Fruit fly (Drosophila melanogaster) whole organism, embryonic: ENCODE data around the gene ovm.

ENCODE experiments used
- Asciz ChIP-seq: fragments of 200-800 bp; sonication (Bioruptor generic); optimal IDR thresholded peaks from 2 replicates; lab custom pipeline; 2017; ENCODE audit warnings: missing biosample characterization, mild to moderate bottlenecking, missing genetic modification characterization, missing genetic modification reagents
- BtbVII ChIP-seq: fragments of 200-800 bp; sonication (Bioruptor generic); optimal IDR thresholded peaks from 3 replicates; lab custom pipeline; 2017; ENCODE audit warnings: missing biosample characterization, mild to moderate bottlenecking, missing genetic modification characterization
- C15 ChIP-seq: fragments of 200-800 bp; sonication (Bioruptor generic); IDR thresholded peaks from 3 replicates; pipeline ENCODE4 v1.3.6; 2022; ENCODE audit warnings: missing biosample characterization, missing genetic modification characterization
- CG10431 ChIP-seq: fragments of 200-800 bp; sonication (Bioruptor generic); optimal IDR thresholded peaks from 3 replicates; lab custom pipeline; 2018; ENCODE audit warnings: missing biosample characterization, mild to moderate bottlenecking, missing genetic modification characterization
- CG10543 ChIP-seq: fragments of 200-800 bp; sonication (Bioruptor generic); optimal IDR thresholded peaks from 3 replicates; lab custom pipeline; 2017; ENCODE audit warnings: missing biosample characterization, mild to moderate bottlenecking, missing genetic modification characterization, moderate library complexity
- CG11456 ChIP-seq: fragments of 200-800 bp; sonication (Bioruptor generic); IDR thresholded peaks from 3 replicates; pipeline ENCODE4 v1.3.6; 2022; ENCODE audit warnings: missing biosample characterization, missing genetic modification characterization
- CG12104 ChIP-seq: fragments of 200-800 bp; sonication (Bioruptor generic); optimal IDR thresholded peaks from 3 replicates; lab custom pipeline; 2016; ENCODE audit warnings: missing biosample characterization, missing genetic modification characterization
- CG12391 ChIP-seq: fragments of 200-800 bp; sonication (Bioruptor generic); optimal IDR thresholded peaks from 3 replicates; lab custom pipeline; 2018; ENCODE audit warnings: missing biosample characterization, mild to moderate bottlenecking, missing genetic modification characterization, moderate library complexity
- CG16863 ChIP-seq: fragments of 200-800 bp; sonication (Bioruptor generic); optimal IDR thresholded peaks from 3 replicates; lab custom pipeline; 2016; ENCODE audit warnings: missing biosample characterization, missing genetic modification characterization
- CG1792 ChIP-seq: fragments of 200-800 bp; sonication (Bioruptor generic); optimal IDR thresholded peaks from 2 replicates; lab custom pipeline; 2016; ENCODE audit warnings: missing biosample characterization, missing genetic modification characterization
- CG2202 ChIP-seq: fragments of 200-800 bp; sonication (Bioruptor generic); optimal IDR thresholded peaks from 2 replicates; lab custom pipeline; 2018; ENCODE audit warnings: missing biosample characterization, mild to moderate bottlenecking, missing genetic modification characterization
- CG3281 ChIP-seq: fragments of 200-800 bp; sonication (Bioruptor generic); optimal IDR thresholded peaks from 3 replicates; lab custom pipeline; 2017; ENCODE audit warnings: missing biosample characterization, mild to moderate bottlenecking, missing genetic modification characterization
- CG33213 ChIP-seq: fragments of 200-800 bp; sonication (Bioruptor generic); optimal IDR thresholded peaks from 3 replicates; lab custom pipeline; 2016; ENCODE audit warnings: missing biosample characterization, missing genetic modification characterization
- CG34376 ChIP-seq: fragments of 200-800 bp; sonication (Bioruptor generic); optimal IDR thresholded peaks from 2 replicates; lab custom pipeline; 2018; ENCODE audit warnings: missing biosample characterization, mild to moderate bottlenecking, missing genetic modification characterization
- CG4404 ChIP-seq: fragments of 200-800 bp; sonication (Bioruptor generic); IDR thresholded peaks from 2 replicates; pipeline ENCODE4 v1.3.6; 2022; ENCODE audit warnings: missing biosample characterization, missing genetic modification characterization
- CG4617 ChIP-seq: fragments of 200-800 bp; sonication (Bioruptor generic); optimal IDR thresholded peaks from 3 replicates; lab custom pipeline; 2016; ENCODE audit warnings: missing biosample characterization, missing genetic modification characterization, borderline replicate concordance
- CG8944 ChIP-seq: fragments of 200-800 bp; sonication (Bioruptor generic); optimal IDR thresholded peaks from 3 replicates; lab custom pipeline; 2016; ENCODE audit warnings: missing biosample characterization, missing genetic modification characterization
- Hr39 ChIP-seq: fragments of >200 bp; optimal IDR thresholded peaks from 2 replicates; lab custom pipeline; 2017
- Lpt ChIP-seq: fragments of >200 bp; optimal IDR thresholded peaks from 2 replicates; lab custom pipeline; 2018; ENCODE audit warnings: missing biosample characterization, missing genetic modification characterization
- MTF-1 ChIP-seq: fragments of 200-800 bp; sonication (Bioruptor generic); optimal IDR thresholded peaks from 2 replicates; lab custom pipeline; 2018; ENCODE audit warnings: missing biosample characterization, mild to moderate bottlenecking, missing genetic modification characterization, borderline replicate concordance
- Myb ChIP-seq: fragments of 200-800 bp; sonication (Bioruptor generic); optimal IDR thresholded peaks from 2 replicates; lab custom pipeline; 2016; ENCODE audit warnings: missing biosample characterization, missing genetic modification characterization
- NFAT ChIP-seq: fragments of 200-800 bp; sonication (Bioruptor generic); IDR thresholded peaks from 2 replicates; pipeline ENCODE4 v1.3.6; 2022; ENCODE audit warnings: missing biosample characterization, missing genetic modification characterization
- Six4 ChIP-seq: fragments of 200-800 bp; sonication (Bioruptor generic); optimal IDR thresholded peaks from 2 replicates; lab custom pipeline; 2016; ENCODE audit warnings: missing biosample characterization, missing genetic modification characterization
- Xrp1 ChIP-seq: fragments of 200-800 bp; sonication (Bioruptor generic); IDR thresholded peaks from 2 replicates; pipeline ENCODE4 v1.3.6; 2022; ENCODE audit warnings: missing biosample characterization, missing genetic modification characterization
- ara ChIP-seq: fragments of 200-800 bp; sonication (Bioruptor generic); IDR thresholded peaks from 2 replicates; pipeline ENCODE4 v1.3.6; 2022; ENCODE audit warnings: missing biosample characterization, missing genetic modification characterization
- bcd ChIP-seq: fragments of 200-800 bp; sonication (Bioruptor generic); optimal IDR thresholded peaks from 2 replicates; lab custom pipeline; 2017; ENCODE audit warnings: missing biosample characterization, mild to moderate bottlenecking, missing genetic modification characterization
- bsh ChIP-seq, 2 experiments: fragments of 200-800 bp; sonication (Bioruptor generic); optimal IDR thresholded peaks; 2 replicates each; lab custom pipeline; 2017 to 2018; ENCODE audit warnings: mild to moderate bottlenecking in 2 of 2, missing biosample characterization in 2 of 2, missing genetic modification characterization in 2 of 2, moderate library complexity in 1 of 2
- dati ChIP-seq: fragments of 200-800 bp; sonication (Bioruptor generic); IDR thresholded peaks from 2 replicates; pipeline ENCODE4 v1.3.6; 2022; ENCODE audit warnings: missing biosample characterization, missing genetic modification characterization
- esg ChIP-seq: fragments of 200-800 bp; sonication (Bioruptor generic); conservative IDR thresholded peaks from 2 replicates; pipeline ENCODE4 v1.3.6; 2022; ENCODE audit warnings: missing biosample characterization, missing genetic modification characterization
- ewg ChIP-seq: fragments of 200-800 bp; sonication (Bioruptor generic); optimal IDR thresholded peaks from 3 replicates; lab custom pipeline; 2017; ENCODE audit warnings: mild to moderate bottlenecking, missing biosample characterization, missing genetic modification reagents, missing genetic modification characterization
- exex ChIP-seq: fragments of 200-800 bp; sonication (Bioruptor generic); optimal IDR thresholded peaks from 4 replicates; lab custom pipeline; 2018; ENCODE audit warnings: missing biosample characterization, mild to moderate bottlenecking, missing genetic modification characterization, moderate library complexity
- fd102C ChIP-seq: fragments of 200-800 bp; sonication (Bioruptor generic); optimal IDR thresholded peaks from 2 replicates; lab custom pipeline; 2018; ENCODE audit warnings: missing biosample characterization, mild to moderate bottlenecking, missing genetic modification characterization, moderate library complexity
- ham ChIP-seq: fragments of 200-800 bp; sonication (Bioruptor generic); IDR thresholded peaks from 2 replicates; pipeline ENCODE4 v1.3.6; 2022; ENCODE audit warnings: missing biosample characterization, missing genetic modification characterization
- hkb ChIP-seq, 2 experiments: fragments of 200-800 bp in 1 of 2; fragments of >200 bp in 1 of 2; sonication (Bioruptor generic) in 1 of 2; IDR thresholded peaks in 1 of 2; optimal IDR thresholded peaks in 1 of 2; 2 replicates each; pipeline versions ENCODE4 v1.3.6 to Lab custom; 2017 to 2022; ENCODE audit warnings: missing biosample characterization in 1 of 2, missing genetic modification characterization in 1 of 2
- jing ChIP-seq: fragments of 200-800 bp; sonication (Bioruptor generic); optimal IDR thresholded peaks from 2 replicates; lab custom pipeline; 2018; ENCODE audit warnings: missing biosample characterization, mild to moderate bottlenecking, missing genetic modification characterization
- klu ChIP-seq: fragments of 200-800 bp; sonication (Bioruptor generic); IDR thresholded peaks from 2 replicates; pipeline ENCODE4 v1.3.6; 2022; ENCODE audit warnings: missing biosample characterization, missing genetic modification characterization
- lmd ChIP-seq: fragments of 200-800 bp; sonication (Bioruptor generic); IDR thresholded peaks from 2 replicates; pipeline ENCODE4 v1.3.6; 2022; ENCODE audit warnings: missing biosample characterization, missing genetic modification characterization
- nom ChIP-seq: fragments of 200-800 bp; sonication (Bioruptor generic); optimal IDR thresholded peaks from 2 replicates; lab custom pipeline; 2017; ENCODE audit warnings: missing biosample characterization, missing genetic modification characterization, mild to moderate bottlenecking, moderate library complexity, missing genetic modification reagents
- pan ChIP-seq, 4 experiments: fragments of >200 bp in 3 of 4; fragments of 200-800 bp in 1 of 4; sonication (Bioruptor generic) in 1 of 4; optimal IDR thresholded peaks in 3 of 4; IDR thresholded peaks in 1 of 4; 2 replicates each; pipeline versions ENCODE4 v1.3.6 to Lab custom; 2017 to 2022; ENCODE audit warnings: missing biosample characterization in 2 of 4, missing genetic modification characterization in 2 of 4, mixed read lengths in 1 of 4
- phol ChIP-seq: fragments of 200-800 bp; sonication (Bioruptor generic); optimal IDR thresholded peaks from 3 replicates; lab custom pipeline; 2018; ENCODE audit warnings: missing biosample characterization, mild to moderate bottlenecking, missing genetic modification characterization, moderate library complexity
- pita ChIP-seq: fragments of 200-800 bp; sonication (Bioruptor generic); optimal IDR thresholded peaks from 2 replicates; lab custom pipeline; 2017; ENCODE audit warnings: missing biosample characterization, mild to moderate bottlenecking, missing genetic modification characterization
- pros ChIP-seq: fragments of 200-800 bp; sonication (Bioruptor generic); optimal IDR thresholded peaks from 3 replicates; lab custom pipeline; 2019; ENCODE audit warnings: missing biosample characterization, mild to moderate bottlenecking, missing genetic modification characterization, moderate library complexity
- scrt ChIP-seq: fragments of 200-800 bp; sonication (Bioruptor generic); optimal IDR thresholded peaks from 2 replicates; lab custom pipeline; 2018; ENCODE audit warnings: missing biosample characterization, mild to moderate bottlenecking, missing genetic modification characterization, moderate library complexity
- sd ChIP-seq: fragments of 200-800 bp; sonication (Bioruptor generic); optimal IDR thresholded peaks from 3 replicates; lab custom pipeline; 2018; ENCODE audit warnings: missing biosample characterization, mild to moderate bottlenecking, missing genetic modification characterization, moderate library complexity
- slou ChIP-seq: fragments of 200-800 bp; sonication (Bioruptor generic); optimal IDR thresholded peaks from 3 replicates; lab custom pipeline; 2016; ENCODE audit warnings: missing biosample characterization, missing genetic modification characterization
- tll ChIP-seq, 2 experiments: fragments of 200-800 bp in 1 of 2; fragments of >200 bp in 1 of 2; sonication (Bioruptor generic) in 1 of 2; optimal IDR thresholded peaks; 2 replicates each; lab custom pipeline; 2017 to 2019; ENCODE audit warnings: missing biosample characterization in 2 of 2, missing genetic modification characterization in 2 of 2, mild to moderate bottlenecking in 1 of 2, moderate library complexity in 1 of 2

ovm gene

DNA sequence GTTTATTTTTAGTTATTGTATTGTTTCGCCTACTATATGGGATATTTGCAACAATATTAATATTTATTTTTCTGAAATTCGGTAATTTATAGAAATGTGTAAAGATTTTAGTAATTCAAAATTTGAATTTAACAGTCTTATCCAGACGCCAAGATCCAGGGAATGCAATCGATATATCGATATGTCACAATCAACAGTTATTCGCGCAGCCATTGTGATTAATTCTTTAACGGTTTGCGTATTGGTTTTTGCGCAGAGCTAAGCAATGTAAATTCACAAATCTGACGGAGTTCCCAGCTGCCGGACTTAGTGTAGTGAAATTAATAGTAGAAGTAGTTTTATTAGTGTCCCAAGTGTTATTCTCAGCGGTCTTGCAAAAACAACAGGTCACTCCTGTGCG, 26.4 kb downstream of the ovm start, which contains the start of gene ND-15 (continued):
- no peak for TF ChIP-seq klu (GFP tag; lab: Robert Waterston, UW)
- peak; percentile 65 for TF ChIP-seq ewg
- no peak for TF ChIP-seq NFAT (GFP tag; lab: Robert Waterston, UW)
- no peak for TF ChIP-seq CG8944 (GFP tag; lab: Kevin White, UChicago)
- no peak for TF ChIP-seq CG3281 (GFP tag; lab: Kevin White, UChicago)
- no peak for TF ChIP-seq Six4 (GFP tag; lab: Kevin White, UChicago)
- TF ChIP-seq lmd (GFP tag; lab: Robert Waterston, UW), result no peak
- TF ChIP-seq CG33213 (GFP tag; lab: Kevin White, UChicago), result no peak
- no peak for TF ChIP-seq Asciz (GFP tag; lab: Kevin White, UChicago)
- TF ChIP-seq, all 482 proteins: peak for 62

DNA sequence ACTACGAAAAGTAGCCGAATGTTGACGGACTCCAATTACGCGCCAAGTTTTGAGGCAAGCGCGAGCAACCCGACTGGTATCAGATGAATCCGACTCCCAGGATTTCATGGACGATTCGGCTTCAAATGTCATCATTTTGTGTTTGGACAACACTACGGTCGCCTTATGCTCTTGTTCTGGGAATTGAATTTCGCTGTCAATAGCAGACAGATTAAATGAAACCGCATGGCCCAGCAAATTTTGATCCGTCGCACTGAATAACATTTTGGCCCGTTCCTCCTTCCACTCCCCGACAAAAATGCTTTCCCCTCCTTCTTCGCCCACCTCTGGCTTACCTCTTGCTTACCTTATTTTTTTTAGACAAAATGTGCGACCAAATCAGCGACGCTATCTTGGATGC, 30.7 kb downstream of the ovm start:
- no peak for TF ChIP-seq ham (GFP tag; lab: Robert Waterston, UW)
- no peak for TF ChIP-seq NFAT (GFP tag; lab: Robert Waterston, UW)
- no peak for TF ChIP-seq tll (GFP tag; optimal IDR thresholded peaks at IDR 0.05; lab: Kevin White, UChicago)
- no peak for TF ChIP-seq Myb (GFP tag; lab: Kevin White, UChicago)
- TF ChIP-seq hkb (optimal IDR thresholded peaks at IDR 0.05; lab: Kevin White, UChicago), result no peak
- no peak for TF ChIP-seq hkb (GFP tag; IDR thresholded peaks at IDR 0.05; lab: Robert Waterston, UW)
- TF ChIP-seq CG10431 (GFP tag; lab: Kevin White, UChicago), result no peak
- TF ChIP-seq bsh (GFP tag; optimal IDR thresholded peaks at IDR 0.05; lab: Kevin White, UChicago), result no peak
- no peak for TF ChIP-seq pan (optimal IDR thresholded peaks at IDR 0.05; lab: Kevin White, UChicago)
- TF ChIP-seq pan (GFP tag; optimal IDR thresholded peaks at IDR 0.05 in 1 of 2, IDR thresholded peaks at IDR 0.05 in 1 of 2), result no peak
- no peak for TF ChIP-seq CG2202
- no peak for TF ChIP-seq fd102C (GFP tag; lab: Kevin White, UChicago)
- no peak for TF ChIP-seq Hr39 (lab: Kevin White, UChicago)
- TF ChIP-seq pita (GFP tag; lab: Kevin White, UChicago), result no peak
- no peak for TF ChIP-seq esg (GFP tag; lab: Robert Waterston, UW)
- TF ChIP-seq bcd, result no peak

DNA sequence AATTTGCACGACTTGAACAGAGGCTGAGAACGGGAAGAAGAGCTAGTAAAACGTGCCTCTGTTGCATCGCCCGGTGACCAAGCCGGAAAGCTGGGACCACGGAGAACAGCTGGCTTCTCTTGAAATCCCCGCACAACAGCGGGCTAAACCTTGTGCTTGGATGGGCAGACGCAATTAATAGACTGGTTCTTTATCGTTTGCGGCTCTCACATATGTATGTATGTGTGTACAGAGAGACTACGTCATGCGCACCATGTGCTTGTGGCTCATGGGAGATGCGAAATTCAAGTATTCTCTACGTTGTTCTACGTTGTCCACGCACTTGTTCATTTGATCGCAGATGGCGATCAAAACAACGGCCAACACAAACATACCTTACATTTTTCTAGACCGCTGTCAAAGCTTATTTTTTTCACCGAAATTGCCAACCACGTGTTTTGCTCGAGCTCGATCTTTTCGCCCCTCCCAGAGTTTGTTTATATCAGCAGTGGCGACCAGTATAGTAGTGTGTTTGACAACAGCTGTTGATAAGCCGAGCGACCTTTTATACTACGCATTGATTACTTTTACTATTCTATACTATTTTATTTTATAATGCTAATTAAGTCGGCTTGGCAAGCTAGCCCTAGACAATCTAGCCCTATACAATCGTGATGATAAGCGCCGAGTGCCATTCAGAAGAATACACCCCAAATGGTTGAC, 31.5 kb downstream of the ovm start:
- peak; percentile 75 for TF ChIP-seq CG10543 (GFP tag; lab: Kevin White, UChicago)
- no peak for TF ChIP-seq CG1792
- TF ChIP-seq MTF-1 (GFP tag; lab: Kevin White, UChicago), result no peak
- TF ChIP-seq scrt (GFP tag; lab: Kevin White, UChicago), result no peak
- no peak for TF ChIP-seq CG12104 (GFP tag; lab: Kevin White, UChicago)
- TF ChIP-seq CG4617 (GFP tag; lab: Kevin White, UChicago), result no peak
- no peak for TF ChIP-seq fd102C (GFP tag; lab: Kevin White, UChicago)
- TF ChIP-seq CG11456 (GFP tag; lab: Robert Waterston, UW), result no peak
- peak; percentile 34 for TF ChIP-seq nom (GFP tag; lab: Kevin White, UChicago)
- TF ChIP-seq BtbVII, result peak; percentile 38
- no peak for TF ChIP-seq CG2202
- TF ChIP-seq slou (GFP tag; lab: Kevin White, UChicago), result no peak
- TF ChIP-seq CG34376 (GFP tag; lab: Kevin White, UChicago), result peak; percentile 90
- TF ChIP-seq CG12391 (tag; lab: Kevin White, UChicago), result no peak
- TF ChIP-seq pros (GFP tag; lab: Kevin White, UChicago), result peak; percentile 21
- TF ChIP-seq dati (GFP tag; lab: Robert Waterston, UW), result no peak
- peak; percentile 87 for TF ChIP-seq sd
- peak; percentile 84 for TF ChIP-seq exex (tag; lab: Kevin White, UChicago)
- no peak for TF ChIP-seq C15 (GFP tag; lab: Robert Waterston, UW)
- TF ChIP-seq ara (GFP tag; lab: Robert Waterston, UW), result no peak
- no peak for TF ChIP-seq CG16863 (GFP tag; lab: Kevin White, UChicago)
- TF ChIP-seq Xrp1, result no peak
- TF ChIP-seq phol (tag; lab: Kevin White, UChicago), result no peak
- TF ChIP-seq CG4404, result no peak
- TF ChIP-seq Lpt (GFP tag; lab: Kevin White, UChicago), result no peak
- TF ChIP-seq jing (GFP tag; lab: Kevin White, UChicago), result no peak
